Worm (Caenorhabditis elegans) whole organism, L1 larva: ENCODE data around the gene rig-4.

Experiments
- F16B12.6 ChIP-seq: fragments of 150-350 bp; optimal IDR thresholded peaks from 2 replicates; lab custom pipeline; 2014; ENCODE audit warnings: missing biosample characterization, missing genetic modification characterization
- dpl-1 ChIP-seq, 3 experiments: fragments of 150-350 bp in 2 of 3; sonication (generic microtip) in 1 of 3; optimal IDR thresholded peaks; 2 replicates each; lab custom pipeline; 2014 to 2017; ENCODE audit warnings: missing biosample characterization in 3 of 3, missing genetic modification characterization in 3 of 3, missing genetic modification reagents in 3 of 3
- elt-2 ChIP-seq: sonication (generic microtip); optimal IDR thresholded peaks from 2 replicates; lab custom pipeline; 2016; ENCODE audit warnings: missing genetic modification characterization, mild to moderate bottlenecking, inconsistent platforms, missing compliant biosample characterization, missing genetic modification reagents
- lsy-2 ChIP-seq, 2 experiments: fragments of 150-350 bp; optimal IDR thresholded peaks; 2 replicates each; lab custom pipeline; 2014; ENCODE audit warnings: missing biosample characterization in 2 of 2, missing genetic modification characterization in 2 of 2
- nhr-20 ChIP-seq: sonication (generic microtip); optimal IDR thresholded peaks from 2 replicates; lab custom pipeline; 2016; ENCODE audit warnings: mild to moderate bottlenecking, missing genetic modification characterization, missing compliant biosample characterization
- tlp-1 ChIP-seq: fragments of 150-350 bp; optimal IDR thresholded peaks from 2 replicates; lab custom pipeline; 2014; ENCODE audit warnings: missing biosample characterization, missing genetic modification characterization

DNA sequence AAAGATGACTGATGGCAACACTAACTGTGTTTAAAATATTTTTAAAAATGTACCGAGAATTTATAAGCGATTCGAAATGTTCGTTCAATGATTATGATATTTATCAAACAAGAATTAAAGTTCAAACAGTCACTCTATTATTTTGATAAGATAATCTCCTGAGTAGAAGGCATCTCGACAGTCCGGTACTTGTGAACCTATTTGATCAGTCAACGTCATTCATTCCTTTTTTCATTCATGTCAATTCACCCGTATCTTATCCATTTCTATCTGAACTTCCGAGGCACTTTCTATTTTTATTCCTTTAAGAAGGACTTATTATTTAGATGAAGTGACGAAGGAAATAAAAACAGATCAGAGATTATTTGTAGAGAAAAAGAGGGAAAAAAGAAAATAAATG, 40.7 kb upstream of the rig-4 start, which contains the start of gene nhr-258:
- no peak for TF ChIP-seq elt-2 (tag; lab: Kevin White, UChicago)
- no peak for TF ChIP-seq lsy-2 (tag; optimal IDR thresholded peaks at IDR 0.05; lab: Kevin White, UChicago)
- TF ChIP-seq dpl-1 (GFP tag; optimal IDR thresholded peaks at IDR 0.05; lab: Kevin White, UChicago), result no peak
- no peak for TF ChIP-seq tlp-1 (tag; lab: Kevin White, UChicago)
- TF ChIP-seq F16B12.6 (tag; lab: Kevin White, UChicago), result no peak
- peak; percentile 35 for TF ChIP-seq nhr-20
